Worm (Caenorhabditis elegans) whole organism, mixed stage, embryonic: ENCODE measurements around the gene rfip-1.

ENCODE experiments used
- drap-1 ChIP-seq: fragments of 200-800 bp; sonication (Bioruptor generic); optimal IDR thresholded peaks from 3 replicates; lab custom pipeline; 2018; ENCODE audit warnings: mild to moderate bottlenecking, missing genetic modification characterization, missing compliant biosample characterization
- elt-3 ChIP-seq: fragments of 150-350 bp; optimal IDR thresholded peaks from 2 replicates; lab custom pipeline; 2014; ENCODE audit warnings: missing biosample characterization, missing genetic modification characterization
- lsy-2 ChIP-seq: fragments of 150-350 bp; optimal IDR thresholded peaks from 2 replicates; lab custom pipeline; 2014; ENCODE audit warnings: missing biosample characterization, missing genetic modification characterization
- mep-1 ChIP-seq: fragments of 150-350 bp; optimal IDR thresholded peaks from 2 replicates; lab custom pipeline; 2017; ENCODE audit warnings: missing biosample characterization, missing genetic modification reagents, missing genetic modification characterization, inconsistent platforms
- nhr-12 ChIP-seq: fragments of 150-350 bp; optimal IDR thresholded peaks from 2 replicates; lab custom pipeline; 2014; ENCODE audit warnings: missing biosample characterization, missing genetic modification characterization
- nhr-237 ChIP-seq: fragments of 150-350 bp; optimal IDR thresholded peaks from 2 replicates; lab custom pipeline; 2014; ENCODE audit warnings: missing biosample characterization, missing genetic modification characterization
- nhr-28 ChIP-seq: fragments of 150-350 bp; optimal IDR thresholded peaks from 2 replicates; lab custom pipeline; 2014; ENCODE audit warnings: missing biosample characterization, missing genetic modification characterization
- sptf-1 ChIP-seq: sonication (generic microtip); optimal IDR thresholded peaks from 2 replicates; lab custom pipeline; 2017; ENCODE audit warnings: mild to moderate bottlenecking, missing genetic modification characterization, moderate library complexity, missing compliant biosample characterization
- tbx-8 ChIP-seq: fragments of 200-800 bp; sonication (Bioruptor generic); optimal IDR thresholded peaks from 2 replicates; lab custom pipeline; 2018; ENCODE audit warnings: mild to moderate bottlenecking, missing genetic modification characterization, moderate library complexity, missing compliant biosample characterization
- unc-39 ChIP-seq: fragments of 150-350 bp; optimal IDR thresholded peaks from 2 replicates; lab custom pipeline; 2014; ENCODE audit warnings: missing biosample characterization, missing genetic modification characterization
- unc-62 ChIP-seq: fragments of 150-350 bp; optimal IDR thresholded peaks from 2 replicates; lab custom pipeline; 2014; ENCODE audit warnings: missing biosample characterization, missing genetic modification reagents, missing genetic modification characterization
- ztf-11 ChIP-seq: fragments of 150-350 bp; optimal IDR thresholded peaks from 2 replicates; lab custom pipeline; 2014; ENCODE audit warnings: missing biosample characterization, missing genetic modification characterization

DNA sequence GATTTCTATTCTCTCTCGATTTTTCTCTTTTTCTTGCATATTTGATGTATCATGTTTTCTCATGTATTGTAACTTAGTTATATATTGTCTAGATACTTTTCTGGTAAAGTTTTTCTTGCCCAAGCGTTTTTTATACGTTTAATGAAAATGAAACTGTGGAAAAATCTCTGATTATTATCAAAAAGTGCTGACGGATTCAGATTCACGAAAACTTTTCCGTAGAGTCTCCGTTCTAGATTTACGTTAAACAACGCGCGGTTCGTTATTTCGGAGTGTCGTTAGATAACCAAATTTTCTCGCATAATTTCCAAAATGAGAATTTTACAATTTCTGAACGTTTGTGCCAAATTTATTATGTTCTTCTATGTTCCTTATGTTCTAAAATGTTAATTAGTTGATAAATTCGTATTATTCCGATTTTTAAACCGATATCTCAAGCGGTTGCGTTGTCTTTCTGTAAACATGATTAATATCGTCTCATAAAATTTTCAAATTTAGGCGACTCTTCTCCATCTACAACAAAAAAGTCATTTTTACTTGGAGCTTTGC is 33.9 kb downstream of the rfip-1 start, which contains the start of gene ptp-2:
- TF ChIP-seq lsy-2 (tag; lab: Kevin White, UChicago) = no peak
- TF ChIP-seq nhr-28 (tag; lab: Kevin White, UChicago) = no peak
- no peak for TF ChIP-seq ztf-11 (tag; lab: Kevin White, UChicago)
- TF ChIP-seq elt-3 (tag; lab: Kevin White, UChicago) = no peak
- TF ChIP-seq sptf-1 = no peak
- TF ChIP-seq unc-39 (tag; lab: Kevin White, UChicago) = no peak
- TF ChIP-seq mep-1 (tag; lab: Kevin White, UChicago) = no peak
- no peak for TF ChIP-seq tbx-8 (GFP tag; lab: Kevin White, UChicago)
- TF ChIP-seq nhr-237 (tag; lab: Kevin White, UChicago) = peak; percentile 13
- TF ChIP-seq nhr-12 = no peak
- no peak for TF ChIP-seq unc-62 (GFP tag; lab: Kevin White, UChicago)
- no peak for TF ChIP-seq drap-1 (GFP tag; lab: Kevin White, UChicago)
